Worm (Caenorhabditis elegans) whole organism, L4 larva: ENCODE data around the gene nlp-64.
"Not testable (repeated sequence)": the region's sequence is repeated elsewhere in the genome, so short reads cannot be mapped to it uniquely, and the experiment has no call there.

Experiments used
- T26A8.4 ChIP-seq: fragments of 200-800 bp; sonication (Bioruptor generic); IDR thresholded peaks from 2 replicates; pipeline ENCODE4 v1.3.6; 2022; ENCODE audit warnings: missing genetic modification characterization, missing compliant biosample characterization
- daf-19 ChIP-seq: fragments of 200-800 bp; sonication (Bioruptor generic); conservative IDR thresholded peaks from 2 replicates; pipeline ENCODE4 v1.3.6; 2022; ENCODE audit warnings: missing genetic modification characterization, missing compliant biosample characterization
- egl-27 ChIP-seq: sonication (generic microtip); optimal IDR thresholded peaks from 3 replicates; lab custom pipeline; 2017; ENCODE audit warnings: missing biosample characterization, missing genetic modification reagents, missing genetic modification characterization
- hlh-30 ChIP-seq: sonication (generic microtip); optimal IDR thresholded peaks from 2 replicates; lab custom pipeline; 2017; ENCODE audit warnings: antibody characterized with exemption, mild to moderate bottlenecking, missing genetic modification characterization, missing compliant biosample characterization; ENCODE audit not compliant: insufficient read depth
- lin-39 ChIP-seq: fragments of 150-350 bp; optimal IDR thresholded peaks from 2 replicates; lab custom pipeline; 2014; ENCODE audit warnings: missing biosample characterization, missing genetic modification reagents, missing genetic modification characterization
- mxl-2 ChIP-seq: fragments of 200-800 bp; sonication (Bioruptor generic); conservative IDR thresholded peaks from 2 replicates; pipeline ENCODE4 v1.3.6; 2022; ENCODE audit warnings: missing genetic modification reagents, missing genetic modification characterization, missing compliant biosample characterization
- nhr-237 ChIP-seq: sonication (generic microtip); optimal IDR thresholded peaks from 2 replicates; lab custom pipeline; 2017; ENCODE audit warnings: missing biosample characterization, missing genetic modification characterization
- nhr-77 ChIP-seq: fragments of 150-350 bp; optimal IDR thresholded peaks from 2 replicates; lab custom pipeline; 2014; ENCODE audit warnings: missing biosample characterization, missing genetic modification characterization

DNA sequence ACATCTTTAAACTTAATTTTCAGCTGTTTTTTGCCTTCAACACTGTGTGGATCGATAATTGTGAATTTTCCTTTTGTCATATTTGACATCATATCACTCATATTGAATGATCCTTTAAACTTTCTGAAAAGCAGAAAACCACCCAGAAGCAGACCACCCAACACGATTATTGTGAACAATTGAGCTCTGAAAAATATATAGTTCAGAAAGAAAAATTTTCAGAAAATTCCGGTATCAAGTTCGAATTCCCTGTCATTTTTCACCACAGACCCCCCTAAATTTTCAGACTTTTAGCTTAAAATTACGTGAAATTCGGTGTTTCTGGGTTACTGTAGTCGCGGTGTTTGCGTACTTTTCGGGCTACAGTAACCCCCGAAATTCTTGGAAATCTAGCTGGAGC is 25.0 kb downstream of the nlp-64 start, which contains the start of gene Y47C4A.1:
- not testable (repeated sequence) for TF ChIP-seq nhr-237 (tag; lab: Kevin White, UChicago); T26A8.4; mxl-2 (GFP tag; lab: Robert Waterston, UW); egl-27; hlh-30 (tag; lab: Kevin White, UChicago); nhr-77; daf-19 (GFP tag; lab: Robert Waterston, UW); lin-39
